Fruit fly (Drosophila melanogaster) whole organism, pupa: ENCODE measurements around the gene Rph.

ENCODE experiments used
- CG10348 ChIP-seq: fragments of 200-800 bp; sonication (Bioruptor generic); IDR thresholded peaks from 2 replicates; pipeline ENCODE4 v1.3.6; 2022; ENCODE audit warnings: missing biosample characterization, missing genetic modification characterization
- CG8159 ChIP-seq: fragments of 200-800 bp; sonication (Bioruptor generic); optimal IDR thresholded peaks from 3 replicates; lab custom pipeline; 2018; ENCODE audit warnings: missing biosample characterization, mild to moderate bottlenecking, missing genetic modification characterization, moderate library complexity
- CG8301 ChIP-seq: fragments of 200-800 bp; sonication (Bioruptor generic); optimal IDR thresholded peaks from 2 replicates; lab custom pipeline; 2018; ENCODE audit warnings: missing biosample characterization, mild to moderate bottlenecking, missing genetic modification characterization
- D1 ChIP-seq: fragments of 200-800 bp; sonication (Bioruptor generic); optimal IDR thresholded peaks from 2 replicates; lab custom pipeline; 2018; ENCODE audit warnings: missing biosample characterization, mild to moderate bottlenecking, missing genetic modification characterization, moderate library complexity
- EcR ChIP-seq: fragments of 200-800 bp; sonication (Bioruptor generic); optimal IDR thresholded peaks from 3 replicates; lab custom pipeline; 2019; ENCODE audit warnings: missing biosample characterization, missing genetic modification characterization, mild to moderate bottlenecking, moderate library complexity, missing genetic modification reagents
- gl ChIP-seq: fragments of 200-800 bp; sonication (Bioruptor generic); optimal IDR thresholded peaks from 2 replicates; lab custom pipeline; 2018; ENCODE audit warnings: missing biosample characterization, mild to moderate bottlenecking, missing genetic modification characterization

DNA sequence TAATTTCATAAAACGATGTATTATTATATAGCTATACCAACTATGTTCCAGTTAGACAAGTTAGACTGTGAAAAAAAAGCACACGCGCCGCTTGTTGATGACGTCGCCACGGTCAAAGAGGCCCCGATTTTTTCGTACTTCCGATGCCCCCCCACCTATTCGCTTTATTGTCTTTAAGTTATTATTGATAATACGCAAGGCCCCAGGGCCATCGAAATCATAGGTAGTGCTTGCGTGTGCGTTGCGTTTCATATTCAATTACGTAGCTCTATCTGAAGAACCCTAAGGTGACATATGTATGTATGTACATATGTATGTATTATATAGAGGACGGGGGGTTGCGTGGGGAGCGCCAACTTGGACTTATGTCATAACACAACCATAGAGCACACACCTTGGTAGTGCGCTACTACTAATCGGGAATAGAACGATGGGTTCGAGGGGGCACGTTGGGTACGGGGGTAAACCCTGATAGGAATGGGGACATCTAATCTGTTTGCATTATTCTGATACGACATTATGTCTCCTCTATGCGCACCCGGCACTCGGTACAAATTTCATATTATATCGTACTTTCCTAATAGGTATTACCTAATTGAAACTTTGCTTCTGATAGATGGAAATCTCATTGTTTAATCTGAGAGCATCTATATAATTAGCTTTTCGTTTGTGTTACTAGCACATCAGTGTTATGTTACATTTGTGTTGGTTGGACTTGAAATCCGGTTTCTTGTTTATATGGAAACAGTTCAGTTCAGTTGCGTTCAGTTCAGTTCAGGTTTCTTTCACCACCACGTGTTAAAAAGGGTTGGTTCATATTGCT lies 17.6 kb downstream of the Rph start:
- TF ChIP-seq CG10348 (GFP tag; lab: Robert Waterston, UW) (no peak), D1 (tag; lab: Kevin White, UChicago) (no peak), CG8301 (tag; lab: Kevin White, UChicago) (no peak), EcR (GFP tag; lab: Kevin White, UChicago) (no peak), gl (tag; lab: Kevin White, UChicago) (no peak), CG8159 (no peak)
